Fruit fly (Drosophila melanogaster) whole organism: ENCODE data around the gene M1BP.

Source experiments
- EcR ChIP-seq, 2 experiments: fragments of >200 bp; optimal IDR thresholded peaks; 2 replicates each; lab custom pipeline; 2017; ENCODE audit warnings: missing biosample characterization in 2 of 2, missing genetic modification characterization in 2 of 2, missing genetic modification reagents in 2 of 2
- psq ChIP-seq: fragments of >200 bp; optimal IDR thresholded peaks from 2 replicates; lab custom pipeline; 2017

dm6 chr3R:8741941-8742340 is 10.4 kb upstream of the M1BP start:
- no peak for TF ChIP-seq EcR (GFP tag; optimal IDR thresholded peaks at IDR 0.05; lab: Kevin White, UChicago)
- no peak for TF ChIP-seq psq
